Fruit fly (Drosophila melanogaster) whole organism, embryonic: Measurements from ENCODE around the gene CG14439.

Experiments
- Atf3 ChIP-seq: fragments of 200-800 bp; sonication (Bioruptor generic); optimal IDR thresholded peaks from 3 replicates; lab custom pipeline; 2016; ENCODE audit warnings: missing biosample characterization, missing genetic modification characterization
- CG10147 ChIP-seq: fragments of 200-800 bp; sonication (Bioruptor generic); optimal IDR thresholded peaks from 2 replicates; lab custom pipeline; 2019; ENCODE audit warnings: missing biosample characterization, mild to moderate bottlenecking, missing genetic modification characterization, moderate library complexity
- CG10543 ChIP-seq: fragments of 200-800 bp; sonication (Bioruptor generic); optimal IDR thresholded peaks from 3 replicates; lab custom pipeline; 2017; ENCODE audit warnings: missing biosample characterization, mild to moderate bottlenecking, missing genetic modification characterization, moderate library complexity
- CG12071 ChIP-seq: fragments of 200-800 bp; sonication (Bioruptor generic); optimal IDR thresholded peaks from 3 replicates; lab custom pipeline; 2018; ENCODE audit warnings: missing biosample characterization, mild to moderate bottlenecking, missing genetic modification characterization
- CG14014 ChIP-seq: fragments of 200-800 bp; sonication (Bioruptor generic); IDR thresholded peaks from 2 replicates; pipeline ENCODE4 v1.3.6; 2022; ENCODE audit warnings: missing biosample characterization, missing genetic modification characterization
- CG15011 ChIP-seq: fragments of 200-800 bp; sonication (Bioruptor generic); optimal IDR thresholded peaks from 3 replicates; lab custom pipeline; 2018; ENCODE audit warnings: missing biosample characterization, mild to moderate bottlenecking, missing genetic modification characterization
- CG15601 ChIP-seq: fragments of 200-800 bp; sonication (Bioruptor generic); optimal IDR thresholded peaks from 3 replicates; lab custom pipeline; 2019; ENCODE audit warnings: missing biosample characterization, mild to moderate bottlenecking, missing genetic modification characterization, moderate library complexity
- CG1602 ChIP-seq: fragments of 200-800 bp; sonication (Bioruptor generic); optimal IDR thresholded peaks from 3 replicates; lab custom pipeline; 2016; ENCODE audit warnings: missing biosample characterization, missing genetic modification characterization
- CG16815 ChIP-seq: fragments of 200-800 bp; sonication (Bioruptor generic); optimal IDR thresholded peaks from 3 replicates; lab custom pipeline; 2017; ENCODE audit warnings: missing biosample characterization, mild to moderate bottlenecking, missing genetic modification characterization
- CG17328 ChIP-seq: fragments of 200-800 bp; sonication (Bioruptor generic); IDR thresholded peaks from 2 replicates; pipeline ENCODE4 v1.3.6; 2022; ENCODE audit warnings: missing biosample characterization, missing genetic modification characterization
- CG30020 ChIP-seq: fragments of 200-800 bp; optimal IDR thresholded peaks from 2 replicates; lab custom pipeline; 2019; ENCODE audit warnings: missing biosample characterization, mild to moderate bottlenecking, missing genetic modification characterization, moderate library complexity
- CG42726 ChIP-seq: fragments of 200-800 bp; sonication (Bioruptor generic); IDR thresholded peaks from 2 replicates; pipeline ENCODE4 v1.3.6; 2022; ENCODE audit warnings: missing biosample characterization, missing genetic modification characterization; ENCODE audit not compliant: partially characterized antibody
- CG4360 ChIP-seq: fragments of 200-800 bp; sonication (Bioruptor generic); IDR thresholded peaks from 2 replicates; pipeline ENCODE4 v1.3.6; 2022; ENCODE audit warnings: missing biosample characterization, missing genetic modification characterization
- Deaf1 ChIP-seq: fragments of 200-800 bp; optimal IDR thresholded peaks from 3 replicates; lab custom pipeline; 2019; ENCODE audit warnings: missing biosample characterization, mild to moderate bottlenecking, missing genetic modification characterization, moderate library complexity
- Fer2 ChIP-seq: fragments of 200-800 bp; sonication (Bioruptor generic); optimal IDR thresholded peaks from 2 replicates; lab custom pipeline; 2018; ENCODE audit warnings: missing biosample characterization, mild to moderate bottlenecking, missing genetic modification characterization, moderate library complexity
- GATAe ChIP-seq: fragments of 200-800 bp; sonication (Bioruptor generic); conservative IDR thresholded peaks from 2 replicates; pipeline ENCODE4 v1.3.6; 2022; ENCODE audit warnings: missing biosample characterization, missing genetic modification characterization
- Gug ChIP-seq: fragments of 200-800 bp; sonication (Bioruptor generic); IDR thresholded peaks from 4 replicates; pipeline ENCODE4 v1.3.6; 2022; ENCODE audit warnings: missing biosample characterization, missing genetic modification characterization
- HLH4C ChIP-seq: fragments of 200-800 bp; sonication (Bioruptor generic); IDR thresholded peaks from 3 replicates; pipeline ENCODE4 v1.3.6; 2022; ENCODE audit warnings: missing biosample characterization, missing genetic modification characterization; ENCODE audit not compliant: partially characterized antibody
- Hand ChIP-seq: fragments of 200-800 bp; sonication (Bioruptor generic); optimal IDR thresholded peaks from 2 replicates; lab custom pipeline; 2017; ENCODE audit warnings: mild to moderate bottlenecking, missing biosample characterization, missing genetic modification reagents, missing genetic modification characterization
- HmgZ ChIP-seq: fragments of 200-800 bp; sonication (Bioruptor generic); optimal IDR thresholded peaks from 2 replicates; lab custom pipeline; 2018; ENCODE audit warnings: missing biosample characterization, mild to moderate bottlenecking, missing genetic modification characterization
- Jarid2 ChIP-seq: fragments of 200-800 bp; sonication (Bioruptor generic); optimal IDR thresholded peaks from 3 replicates; lab custom pipeline; 2017; ENCODE audit warnings: mild to moderate bottlenecking, missing biosample characterization, missing genetic modification reagents, missing genetic modification characterization
- Meics ChIP-seq: fragments of 200-800 bp; sonication (Bioruptor generic); optimal IDR thresholded peaks from 2 replicates; lab custom pipeline; 2017; ENCODE audit warnings: missing biosample characterization, mild to moderate bottlenecking, missing genetic modification characterization
- Myb ChIP-seq: fragments of 200-800 bp; sonication (Bioruptor generic); optimal IDR thresholded peaks from 2 replicates; lab custom pipeline; 2016; ENCODE audit warnings: missing biosample characterization, missing genetic modification characterization
- Nf-YB ChIP-seq: fragments of 200-800 bp; sonication (Bioruptor generic); optimal IDR thresholded peaks from 3 replicates; lab custom pipeline; 2019; ENCODE audit warnings: missing biosample characterization, mild to moderate bottlenecking, missing genetic modification characterization, moderate library complexity
- Poxn ChIP-seq: fragments of 200-800 bp; sonication (Bioruptor generic); IDR thresholded peaks from 2 replicates; pipeline ENCODE4 v1.3.6; 2022; ENCODE audit warnings: missing biosample characterization, missing genetic modification characterization
- Sry-β ChIP-seq: fragments of 200-800 bp; sonication (Bioruptor generic); optimal IDR thresholded peaks from 2 replicates; lab custom pipeline; 2018; ENCODE audit warnings: missing biosample characterization, mild to moderate bottlenecking, missing genetic modification characterization, moderate library complexity
- abd-A ChIP-seq: fragments of 200-800 bp; sonication (Bioruptor generic); optimal IDR thresholded peaks from 3 replicates; lab custom pipeline; 2019; ENCODE audit warnings: missing biosample characterization, mild to moderate bottlenecking, missing genetic modification characterization, moderate library complexity
- cg ChIP-seq: fragments of 200-800 bp; sonication (Bioruptor generic); optimal IDR thresholded peaks from 3 replicates; lab custom pipeline; 2019; ENCODE audit warnings: missing biosample characterization, mild to moderate bottlenecking, missing genetic modification characterization, moderate library complexity
- chinmo ChIP-seq: fragments of 200-800 bp; sonication (Bioruptor generic); IDR thresholded peaks from 4 replicates; pipeline ENCODE4 v1.3.6; 2022; ENCODE audit warnings: missing biosample characterization, missing genetic modification characterization; ENCODE audit not compliant: partially characterized antibody
- crol ChIP-seq: fragments of 200-800 bp; sonication (Bioruptor generic); IDR thresholded peaks from 2 replicates; pipeline ENCODE4 v1.3.6; 2022; ENCODE audit warnings: missing biosample characterization, missing genetic modification characterization
- dmrt99B ChIP-seq: fragments of 200-800 bp; sonication (Bioruptor generic); optimal IDR thresholded peaks from 2 replicates; lab custom pipeline; 2018; ENCODE audit warnings: missing biosample characterization, mild to moderate bottlenecking, missing genetic modification characterization, moderate library complexity
- eve ChIP-seq, 2 experiments: fragments of >200 bp; optimal IDR thresholded peaks; 2 replicates each; lab custom pipeline; 2017; ENCODE audit warnings: missing biosample characterization in 2 of 2, missing genetic modification characterization in 2 of 2
- fd96Cb ChIP-seq: fragments of 200-800 bp; sonication (Bioruptor generic); optimal IDR thresholded peaks from 2 replicates; lab custom pipeline; 2018; ENCODE audit warnings: missing biosample characterization, mild to moderate bottlenecking, missing genetic modification characterization, moderate library complexity
- gcm2 ChIP-seq: fragments of 200-800 bp; sonication (Bioruptor generic); optimal IDR thresholded peaks from 2 replicates; lab custom pipeline; 2016; ENCODE audit warnings: missing biosample characterization, missing genetic modification characterization
- grn ChIP-seq: fragments of 200-800 bp; sonication (Bioruptor generic); optimal IDR thresholded peaks from 3 replicates; lab custom pipeline; 2017; ENCODE audit warnings: missing biosample characterization, missing genetic modification characterization
- hkb ChIP-seq, 2 experiments: fragments of 200-800 bp in 1 of 2; fragments of >200 bp in 1 of 2; sonication (Bioruptor generic) in 1 of 2; IDR thresholded peaks in 1 of 2; optimal IDR thresholded peaks in 1 of 2; 2 replicates each; pipeline versions ENCODE4 v1.3.6 to Lab custom; 2017 to 2022; ENCODE audit warnings: missing biosample characterization in 1 of 2, missing genetic modification characterization in 1 of 2
- kni ChIP-seq: fragments of 200-800 bp; sonication (Bioruptor generic); optimal IDR thresholded peaks from 3 replicates; lab custom pipeline; 2017; ENCODE audit warnings: mild to moderate bottlenecking, missing biosample characterization, missing genetic modification reagents, missing genetic modification characterization
- lab ChIP-seq: fragments of 200-800 bp; sonication (Bioruptor generic); optimal IDR thresholded peaks from 3 replicates; lab custom pipeline; 2017; ENCODE audit warnings: missing biosample characterization, missing genetic modification characterization, mild to moderate bottlenecking, moderate library complexity, missing genetic modification reagents
- mirr ChIP-seq: fragments of 200-800 bp; sonication (Bioruptor generic); optimal IDR thresholded peaks from 3 replicates; lab custom pipeline; 2018; ENCODE audit warnings: missing biosample characterization, mild to moderate bottlenecking, missing genetic modification characterization
- otp ChIP-seq: fragments of 200-800 bp; sonication (Bioruptor generic); IDR thresholded peaks from 3 replicates; pipeline ENCODE4, ENCODE4 v1.3.6; 2022; ENCODE audit warnings: missing biosample characterization, missing genetic modification characterization
- pho ChIP-seq: fragments of 200-800 bp; sonication (Bioruptor generic); optimal IDR thresholded peaks from 2 replicates; lab custom pipeline; 2016; ENCODE audit warnings: missing biosample characterization, missing genetic modification characterization
- pnt ChIP-seq: fragments of 200-800 bp; sonication (Bioruptor generic); optimal IDR thresholded peaks from 3 replicates; lab custom pipeline; 2016; ENCODE audit warnings: missing biosample characterization, missing genetic modification characterization
- seq ChIP-seq: fragments of 200-800 bp; sonication (Bioruptor generic); IDR thresholded peaks from 2 replicates; pipeline ENCODE4 v1.3.6; 2022; ENCODE audit warnings: missing biosample characterization, missing genetic modification characterization
- ssp ChIP-seq: fragments of 200-800 bp; sonication (Bioruptor generic); IDR thresholded peaks from 2 replicates; pipeline ENCODE4 v1.3.6; 2022; ENCODE audit warnings: missing biosample characterization, missing genetic modification characterization
- stwl ChIP-seq: fragments of 200-800 bp; sonication (Bioruptor generic); optimal IDR thresholded peaks from 3 replicates; lab custom pipeline; 2018; ENCODE audit warnings: missing biosample characterization, mild to moderate bottlenecking, missing genetic modification characterization, moderate library complexity
- sug ChIP-seq: fragments of 200-800 bp; optimal IDR thresholded peaks from 2 replicates; lab custom pipeline; 2019; ENCODE audit warnings: missing biosample characterization, mild to moderate bottlenecking, missing genetic modification characterization, moderate library complexity
- trem ChIP-seq: fragments of 200-800 bp; optimal IDR thresholded peaks from 3 replicates; lab custom pipeline; 2019; ENCODE audit warnings: missing biosample characterization, mild to moderate bottlenecking, missing genetic modification characterization, moderate library complexity
- ttk ChIP-seq: fragments of 200-800 bp; sonication (Bioruptor generic); IDR thresholded peaks from 2 replicates; pipeline ENCODE4 v2.1.2; 2022; ENCODE audit warnings: missing biosample characterization, missing genetic modification characterization
- wor ChIP-seq: fragments of 200-800 bp; sonication (Bioruptor generic); IDR thresholded peaks from 2 replicates; pipeline ENCODE4 v1.3.6; 2022; ENCODE audit warnings: missing biosample characterization, missing genetic modification characterization

CG14439 gene

dm6 chrX:6708580-6709199, 38.7 kb upstream of the CG14439 start (continued):
- TF ChIP-seq Hand, result no peak
- no peak for TF ChIP-seq CG16815 (GFP tag; lab: Kevin White, UChicago)
- no peak for TF ChIP-seq CG12071
- TF ChIP-seq Atf3 (GFP tag; lab: Kevin White, UChicago), result no peak
- TF ChIP-seq trem, result no peak
- peak; percentile 23; the same call in 1 of the 2 replicates for TF ChIP-seq GATAe (GFP tag; lab: Robert Waterston, UW)
- TF ChIP-seq CG14014 (GFP tag; lab: Robert Waterston, UW), result no peak
- no peak for TF ChIP-seq CG30020 (tag; lab: Kevin White, UChicago)
- TF ChIP-seq lab (GFP tag; lab: Kevin White, UChicago), result peak; percentile 32
- TF ChIP-seq pnt, result no peak
- no peak for TF ChIP-seq seq
- no peak for TF ChIP-seq CG42726 (GFP tag; lab: Robert Waterston, UW)
- no peak for TF ChIP-seq CG10147
- TF ChIP-seq CG1602 (GFP tag; lab: Kevin White, UChicago), result no peak
- no peak for TF ChIP-seq hkb (optimal IDR thresholded peaks at IDR 0.05; lab: Kevin White, UChicago)
- TF ChIP-seq hkb (GFP tag; IDR thresholded peaks at IDR 0.05; lab: Robert Waterston, UW), result no peak
- no peak; the same call in 1 of the 2 replicates for TF ChIP-seq CG4360 (GFP tag; lab: Robert Waterston, UW)
- no peak for TF ChIP-seq Meics
- no peak for TF ChIP-seq HmgZ (tag; lab: Kevin White, UChicago)
- no peak for TF ChIP-seq fd96Cb (tag; lab: Kevin White, UChicago)
- TF ChIP-seq abd-A, result peak; percentile 33
- TF ChIP-seq ssp, result no peak
- no peak for TF ChIP-seq Fer2 (tag; lab: Kevin White, UChicago)
- no peak for TF ChIP-seq Gug (GFP tag; lab: Robert Waterston, UW)
- no peak for TF ChIP-seq chinmo (GFP tag; lab: Robert Waterston, UW)
- peak; percentile 60 for TF ChIP-seq crol (GFP tag; lab: Robert Waterston, UW)
- no peak for TF ChIP-seq CG17328 (GFP tag; lab: Robert Waterston, UW)
- no peak for TF ChIP-seq Poxn (GFP tag; lab: Robert Waterston, UW)
- TF ChIP-seq otp (GFP tag; lab: Robert Waterston, UW), result no peak
- TF ChIP-seq Myb (GFP tag; lab: Kevin White, UChicago), result no peak
- TF ChIP-seq eve (GFP tag; optimal IDR thresholded peaks at IDR 0.05; lab: Kevin White, UChicago), result peak in 1 of 2 experiments; percentile 82
- peak; percentile 16 for TF ChIP-seq Deaf1 (tag; lab: Kevin White, UChicago)
- no peak for TF ChIP-seq gcm2 (GFP tag; lab: Kevin White, UChicago)
- TF ChIP-seq kni (GFP tag; lab: Kevin White, UChicago), result no peak
- peak; percentile 13 for TF ChIP-seq sug (tag; lab: Kevin White, UChicago)
- no peak for TF ChIP-seq grn (GFP tag; lab: Kevin White, UChicago)
- no peak for TF ChIP-seq CG15011 (GFP tag; lab: Kevin White, UChicago)
- TF ChIP-seq mirr (GFP tag; lab: Kevin White, UChicago), result peak; percentile 91
- no peak for TF ChIP-seq wor (GFP tag; lab: Robert Waterston, UW)
- TF ChIP-seq Jarid2 (GFP tag; lab: Kevin White, UChicago), result no peak
- TF ChIP-seq pho, result no peak
- TF ChIP-seq stwl (tag; lab: Kevin White, UChicago), result no peak
- no peak for TF ChIP-seq Nf-YB (GFP tag; lab: Kevin White, UChicago)
- TF ChIP-seq dmrt99B (tag; lab: Kevin White, UChicago), result no peak
- peak; percentile 81 for TF ChIP-seq cg (GFP tag; lab: Kevin White, UChicago)
- TF ChIP-seq ttk (GFP tag; lab: Robert Waterston, UW), result no peak
- peak; percentile 11 for TF ChIP-seq CG10543 (GFP tag; lab: Kevin White, UChicago)
- TF ChIP-seq HLH4C, result peak; percentile 45; the same call in 1 of the 3 replicates
- no peak for TF ChIP-seq Sry-β
- no peak for TF ChIP-seq CG15601 (tag; lab: Kevin White, UChicago)
